Worm (Caenorhabditis elegans) whole organism, L4 larva: ENCODE results near the gene emre-1.
A peak's percentile ranks its signal among the peaks of the same experiment; 100 is the strongest.

Experiments used
- D1046.2 ChIP-seq: fragments of 200-800 bp; sonication (Bioruptor generic); IDR thresholded peaks from 2 replicates; pipeline ENCODE4 v1.3.6; 2022; ENCODE audit warnings: missing genetic modification characterization, missing compliant biosample characterization
- F10B5.3 ChIP-seq: sonication (generic microtip); optimal IDR thresholded peaks from 2 replicates; lab custom pipeline; 2016; ENCODE audit warnings: mild to moderate bottlenecking, missing genetic modification characterization, missing compliant biosample characterization
- F26F4.8 ChIP-seq: fragments of 200-800 bp; sonication (Bioruptor generic); conservative IDR thresholded peaks from 2 replicates; pipeline ENCODE4 v1.3.6; 2022; ENCODE audit warnings: missing genetic modification characterization, missing compliant biosample characterization
- F37D6.2 ChIP-seq: sonication (generic microtip); optimal IDR thresholded peaks from 2 replicates; lab custom pipeline; 2016; ENCODE audit warnings: mild to moderate bottlenecking, missing genetic modification characterization, missing compliant biosample characterization
- F49E8.2 ChIP-seq: sonication (generic microtip); optimal IDR thresholded peaks from 2 replicates; lab custom pipeline; 2016; ENCODE audit warnings: missing compliant biosample characterization, mild to moderate bottlenecking, missing genetic modification characterization, borderline replicate concordance
- Y48G9A.11 ChIP-seq: fragments of 200-800 bp; sonication (Bioruptor generic); IDR thresholded peaks from 2 replicates; pipeline ENCODE4 v1.3.6; 2022; ENCODE audit warnings: missing genetic modification reagents, missing genetic modification characterization, missing compliant biosample characterization
- ZK337.2 ChIP-seq: fragments of 200-800 bp; sonication (Bioruptor generic); IDR thresholded peaks from 2 replicates; pipeline ENCODE4 v1.3.6; 2022; ENCODE audit warnings: missing genetic modification reagents, missing genetic modification characterization, missing compliant biosample characterization
- ZK546.5 ChIP-seq, 2 experiments: sonication (generic microtip); optimal IDR thresholded peaks; 2 replicates each; lab custom pipeline; 2017; ENCODE audit warnings: missing biosample characterization in 2 of 2, missing genetic modification characterization in 2 of 2
- aha-1 ChIP-seq: fragments of 150-350 bp; peaks from one replicate; lab custom pipeline; 2014; ENCODE audit warnings: missing biosample characterization, missing genetic modification characterization
- ama-1 ChIP-seq: fragments of 150-350 bp; optimal IDR thresholded peaks from 2 replicates; lab custom pipeline; 2014; ENCODE audit warnings: inconsistent platforms, mixed read lengths
- arid-1 ChIP-seq: fragments of 200-800 bp; sonication (Bioruptor generic); conservative IDR thresholded peaks from 2 replicates; pipeline ENCODE4 v1.3.6; 2022; ENCODE audit warnings: missing genetic modification reagents, missing genetic modification characterization, missing compliant biosample characterization
- ceh-28 ChIP-seq: fragments of 150-350 bp; optimal IDR thresholded peaks from 2 replicates; lab custom pipeline; 2014; ENCODE audit warnings: missing biosample characterization, missing genetic modification reagents, missing genetic modification characterization
- ceh-32 ChIP-seq: sonication (generic microtip); optimal IDR thresholded peaks from 2 replicates; lab custom pipeline; 2016; ENCODE audit warnings: mild to moderate bottlenecking, missing genetic modification characterization, missing compliant biosample characterization; ENCODE audit not compliant: poor library complexity
- ceh-82 ChIP-seq: sonication (generic microtip); optimal IDR thresholded peaks from 2 replicates; lab custom pipeline; 2017; ENCODE audit warnings: missing biosample characterization, missing genetic modification characterization
- ces-1 ChIP-seq: fragments of 150-350 bp; sonication (generic microtip); optimal IDR thresholded peaks from 4 replicates; lab custom pipeline; 2014; ENCODE audit warnings: missing biosample characterization, missing genetic modification reagents, missing genetic modification characterization
- cey-2 ChIP-seq: sonication (generic microtip); optimal IDR thresholded peaks from 3 replicates; lab custom pipeline; 2017; ENCODE audit warnings: missing genetic modification characterization, mild to moderate bottlenecking, missing compliant biosample characterization, antibody characterized with exemption, borderline replicate concordance; ENCODE audit not compliant: insufficient read depth
- daf-16 ChIP-seq, 3 experiments: sonication (generic microtip); optimal IDR thresholded peaks; 2 replicates each; lab custom pipeline; 2016 to 2017; ENCODE audit warnings: missing genetic modification characterization in 3 of 3, missing genetic modification reagents in 3 of 3, mild to moderate bottlenecking in 2 of 3, missing compliant biosample characterization in 2 of 3, missing biosample characterization in 1 of 3, moderate library complexity in 1 of 3
- daf-19 ChIP-seq: fragments of 200-800 bp; sonication (Bioruptor generic); conservative IDR thresholded peaks from 2 replicates; pipeline ENCODE4 v1.3.6; 2022; ENCODE audit warnings: missing genetic modification characterization, missing compliant biosample characterization
- daf-8 ChIP-seq: fragments of 200-800 bp; sonication (Bioruptor generic); IDR thresholded peaks from 2 replicates; pipeline ENCODE4 v1.3.6; 2022; ENCODE audit warnings: missing genetic modification characterization, missing compliant biosample characterization
- dmd-6 ChIP-seq: fragments of 200-800 bp; sonication (Bioruptor generic); IDR thresholded peaks from 2 replicates; pipeline ENCODE4 v1.3.6; 2022; ENCODE audit warnings: missing genetic modification reagents, missing genetic modification characterization, missing compliant biosample characterization
- dmd-8 ChIP-seq: fragments of 200-800 bp; sonication (Bioruptor generic); IDR thresholded peaks from 2 replicates; pipeline ENCODE4 v1.3.6; 2022; ENCODE audit warnings: missing genetic modification characterization, missing compliant biosample characterization
- dmd-9 ChIP-seq: fragments of 200-800 bp; sonication (Bioruptor generic); IDR thresholded peaks from 2 replicates; pipeline ENCODE4 v1.3.6; 2022; ENCODE audit warnings: missing genetic modification reagents, missing genetic modification characterization, missing compliant biosample characterization
- duxl-1 ChIP-seq: sonication (generic microtip); optimal IDR thresholded peaks from 2 replicates; lab custom pipeline; 2016; ENCODE audit warnings: mild to moderate bottlenecking, missing genetic modification characterization, moderate library complexity, missing compliant biosample characterization; ENCODE audit not compliant: poor library complexity
- dve-1 ChIP-seq: sonication (generic microtip); optimal IDR thresholded peaks from 2 replicates; lab custom pipeline; 2017; ENCODE audit warnings: antibody characterized with exemption, mild to moderate bottlenecking, missing genetic modification characterization, missing compliant biosample characterization; ENCODE audit not compliant: insufficient read depth
- fkh-10 ChIP-seq: fragments of 150-350 bp; optimal IDR thresholded peaks from 2 replicates; lab custom pipeline; 2014; ENCODE audit warnings: missing biosample characterization, missing genetic modification reagents, missing genetic modification characterization
- fos-1 ChIP-seq: fragments of 150-350 bp; optimal IDR thresholded peaks from 2 replicates; lab custom pipeline; 2014; ENCODE audit warnings: missing biosample characterization, missing genetic modification characterization
- hlh-11 ChIP-seq: fragments of 200-800 bp; sonication (Bioruptor generic); optimal IDR thresholded peaks from 2 replicates; lab custom pipeline; 2018; ENCODE audit warnings: mild to moderate bottlenecking, missing genetic modification characterization, missing compliant biosample characterization
- lin-15B ChIP-seq: fragments of 150-350 bp; sonication (generic microtip); optimal IDR thresholded peaks from 3 replicates; lab custom pipeline; 2014; ENCODE audit warnings: missing biosample characterization, missing genetic modification characterization
- lin-38 ChIP-seq: fragments of 200-800 bp; sonication (Bioruptor generic); IDR thresholded peaks from 2 replicates; pipeline ENCODE4 v1.3.6; 2022; ENCODE audit warnings: missing genetic modification reagents, missing genetic modification characterization, missing compliant biosample characterization
- madf-9 ChIP-seq: fragments of 200-800 bp; sonication (Bioruptor generic); conservative IDR thresholded peaks from 2 replicates; pipeline ENCODE4 v1.3.6; 2022; ENCODE audit warnings: missing genetic modification reagents, missing genetic modification characterization, missing compliant biosample characterization
- mdl-1 ChIP-seq, 2 experiments: fragments of 150-350 bp in 1 of 2; sonication (generic microtip) in 1 of 2; optimal IDR thresholded peaks; 2 replicates each; lab custom pipeline; 2014 to 2017; ENCODE audit warnings: missing biosample characterization in 2 of 2, missing genetic modification characterization in 2 of 2
- mdt-29 ChIP-seq: fragments of 200-800 bp; sonication (Bioruptor generic); IDR thresholded peaks from 2 replicates; pipeline ENCODE4 v1.3.6; 2022; ENCODE audit warnings: missing genetic modification reagents, missing genetic modification characterization, missing compliant biosample characterization
- mxl-3 ChIP-seq: fragments of 200-800 bp; sonication (Bioruptor generic); optimal IDR thresholded peaks from 2 replicates; lab custom pipeline; 2018; ENCODE audit warnings: mild to moderate bottlenecking, missing genetic modification characterization, missing compliant biosample characterization
- nhr-10 ChIP-seq: fragments of 150-350 bp; optimal IDR thresholded peaks from 2 replicates; lab custom pipeline; 2014; ENCODE audit warnings: missing biosample characterization, missing genetic modification characterization
- nhr-102 ChIP-seq: sonication (generic microtip); optimal IDR thresholded peaks from 2 replicates; lab custom pipeline; 2016; ENCODE audit warnings: mild to moderate bottlenecking, missing genetic modification characterization, moderate library complexity, missing compliant biosample characterization
- nhr-11 ChIP-seq: fragments of 150-350 bp; optimal IDR thresholded peaks from 2 replicates; lab custom pipeline; 2014; ENCODE audit warnings: missing biosample characterization, missing genetic modification characterization
- nhr-111 ChIP-seq: fragments of 200-800 bp; sonication (Bioruptor generic); optimal IDR thresholded peaks from 2 replicates; lab custom pipeline; 2018; ENCODE audit warnings: mild to moderate bottlenecking, missing genetic modification characterization, missing compliant biosample characterization
- nhr-237 ChIP-seq: sonication (generic microtip); optimal IDR thresholded peaks from 2 replicates; lab custom pipeline; 2017; ENCODE audit warnings: missing biosample characterization, missing genetic modification characterization
- nhr-25 ChIP-seq: sonication (generic microtip); optimal IDR thresholded peaks from 2 replicates; lab custom pipeline; 2017; ENCODE audit warnings: missing genetic modification characterization, mild to moderate bottlenecking, missing compliant biosample characterization, antibody characterized with exemption, moderate library complexity, borderline replicate concordance; ENCODE audit not compliant: insufficient read depth
- nhr-28 ChIP-seq: fragments of 150-350 bp; optimal IDR thresholded peaks from 2 replicates; lab custom pipeline; 2014; ENCODE audit warnings: missing biosample characterization, missing genetic modification characterization
- nhr-41 ChIP-seq: fragments of 200-800 bp; sonication (Bioruptor generic); IDR thresholded peaks from 2 replicates; pipeline ENCODE4 v1.3.6; 2022; ENCODE audit warnings: missing genetic modification reagents, missing genetic modification characterization, missing compliant biosample characterization
- nhr-42 ChIP-seq: fragments of 200-800 bp; sonication (Bioruptor generic); IDR thresholded peaks from 2 replicates; pipeline ENCODE4 v1.3.6; 2022; ENCODE audit warnings: missing genetic modification characterization, missing compliant biosample characterization
- nhr-48 ChIP-seq: sonication (generic microtip); optimal IDR thresholded peaks from 2 replicates; lab custom pipeline; 2016; ENCODE audit warnings: mild to moderate bottlenecking, missing genetic modification characterization, missing compliant biosample characterization
- rbr-2 ChIP-seq: sonication (generic microtip); optimal IDR thresholded peaks from 2 replicates; lab custom pipeline; 2016; ENCODE audit warnings: missing genotype, missing genetic modification characterization, missing compliant biosample characterization
- saeg-2 ChIP-seq: fragments of 200-800 bp; sonication (Bioruptor generic); IDR thresholded peaks from 2 replicates; pipeline ENCODE4 v1.3.6; 2022; ENCODE audit warnings: missing genetic modification reagents, missing genetic modification characterization, missing compliant biosample characterization
- snpc-1.2 ChIP-seq: fragments of 200-800 bp; sonication (Bioruptor generic); IDR thresholded peaks from 2 replicates; pipeline ENCODE4 v1.3.6; 2022; ENCODE audit warnings: missing genetic modification reagents, missing genetic modification characterization, missing compliant biosample characterization
- spr-3 ChIP-seq: fragments of 200-800 bp; sonication (Bioruptor generic); optimal IDR thresholded peaks from 2 replicates; lab custom pipeline; 2018; ENCODE audit warnings: mild to moderate bottlenecking, missing genetic modification characterization, missing compliant biosample characterization
- tag-97 ChIP-seq: fragments of 200-800 bp; sonication (Bioruptor generic); IDR thresholded peaks from 2 replicates; pipeline ENCODE4 v1.3.6; 2022; ENCODE audit warnings: missing genetic modification characterization, missing compliant biosample characterization
- tra-1 ChIP-seq: fragments of 200-800 bp; sonication (Bioruptor generic); IDR thresholded peaks from 2 replicates; pipeline ENCODE4 v1.3.6; 2022; ENCODE audit warnings: missing genetic modification reagents, missing genetic modification characterization, missing compliant biosample characterization
- unc-39 ChIP-seq: sonication (generic microtip); optimal IDR thresholded peaks from 2 replicates; lab custom pipeline; 2017; ENCODE audit warnings: missing biosample characterization, missing genetic modification characterization
- zag-1 ChIP-seq: fragments of 150-350 bp; optimal IDR thresholded peaks from 2 replicates; lab custom pipeline; 2014; ENCODE audit warnings: missing biosample characterization, missing genetic modification characterization
- ztf-7 ChIP-seq: fragments of 150-350 bp; optimal IDR thresholded peaks from 2 replicates; lab custom pipeline; 2014; ENCODE audit warnings: missing biosample characterization, missing genetic modification characterization

The emre-1 gene

DNA sequence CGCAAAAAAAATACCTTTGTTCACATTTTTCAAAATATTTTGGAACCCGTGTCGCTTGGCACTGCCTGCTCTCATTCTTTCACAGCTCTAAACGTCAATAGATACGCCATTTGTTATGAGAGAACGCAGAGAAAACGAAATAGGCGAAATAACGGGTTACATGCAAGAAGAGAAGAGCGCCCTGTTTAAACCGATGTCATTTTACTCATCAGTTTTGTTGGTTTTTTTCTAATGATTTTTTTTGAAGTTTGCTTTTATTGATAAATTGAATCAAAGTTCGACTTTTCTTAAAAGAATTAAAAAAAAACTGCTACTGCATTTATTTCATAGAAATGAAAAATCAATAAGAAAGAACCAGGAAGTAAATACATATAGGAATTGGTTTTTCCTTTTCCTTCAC is 732 bp upstream of the emre-1 start (continued):
- peak; percentile 53 for TF ChIP-seq dve-1
- no peak for TF ChIP-seq ZK546.5 (tag; optimal IDR thresholded peaks at IDR 0.05; lab: Kevin White, UChicago)
- no peak for TF ChIP-seq F37D6.2 (tag; lab: Kevin White, UChicago)
- TF ChIP-seq rbr-2 (tag; lab: Kevin White, UChicago), result no peak
- no peak for TF ChIP-seq dmd-9 (GFP tag; lab: Robert Waterston, UW)
- TF ChIP-seq mdl-1 (tag; optimal IDR thresholded peaks at IDR 0.05; lab: Kevin White, UChicago), result no peak
- TF ChIP-seq mdt-29, result no peak
- TF ChIP-seq hlh-11, result peak; percentile 13
- no peak for TF ChIP-seq nhr-237 (tag; lab: Kevin White, UChicago)
- peak; percentile 55 for TF ChIP-seq nhr-25
- TF ChIP-seq nhr-102 (tag; lab: Kevin White, UChicago), result no peak
- TF ChIP-seq spr-3 (GFP tag; lab: Kevin White, UChicago), result no peak
- TF ChIP-seq nhr-41 (GFP tag; lab: Robert Waterston, UW), result no peak
- no peak for TF ChIP-seq ceh-82 (tag; lab: Kevin White, UChicago)
- TF ChIP-seq tag-97, result no peak
- peak; percentile 32 for TF ChIP-seq ztf-7 (tag; lab: Kevin White, UChicago)
- no peak for TF ChIP-seq ceh-32 (tag; lab: Kevin White, UChicago)
- TF ChIP-seq daf-8 (GFP tag; lab: Robert Waterston, UW), result no peak
- TF ChIP-seq F10B5.3 (tag; lab: Kevin White, UChicago), result no peak
- no peak for TF ChIP-seq unc-39 (tag; lab: Kevin White, UChicago)
- TF ChIP-seq dmd-6, result no peak
- no peak for TF ChIP-seq ceh-28 (tag; lab: Kevin White, UChicago)
- no peak for TF ChIP-seq mxl-3 (GFP tag; lab: Kevin White, UChicago)
- no peak for TF ChIP-seq D1046.2 (GFP tag; lab: Robert Waterston, UW)
- no peak for TF ChIP-seq lin-15B (tag; lab: Kevin White, UChicago)
- TF ChIP-seq tra-1, result no peak
- TF ChIP-seq nhr-11, result no peak
- no peak for TF ChIP-seq F49E8.2 (tag; lab: Kevin White, UChicago)
- TF ChIP-seq zag-1 (tag; lab: Kevin White, UChicago), result no peak
- TF ChIP-seq nhr-42, result no peak
- no peak for TF ChIP-seq duxl-1
- TF ChIP-seq ZK337.2 (GFP tag; lab: Robert Waterston, UW), result no peak
- TF ChIP-seq dmd-8, result no peak
- TF ChIP-seq nhr-48 (tag; lab: Kevin White, UChicago), result no peak
- no peak for TF ChIP-seq snpc-1.2 (GFP tag; lab: Robert Waterston, UW)
- TF ChIP-seq F26F4.8 (GFP tag; lab: Robert Waterston, UW), result no peak
- TF ChIP-seq cey-2 (tag; lab: Kevin White, UChicago), result no peak
- no peak for TF ChIP-seq fkh-10
- TF ChIP-seq madf-9, result no peak
- TF ChIP-seq arid-1, result no peak
- TF ChIP-seq Y48G9A.11 (GFP tag; lab: Robert Waterston, UW), result no peak
- TF ChIP-seq aha-1, result no peak
- TF ChIP-seq nhr-10 (tag; lab: Kevin White, UChicago), result no peak
- peak; percentile 76 for TF ChIP-seq ama-1 (lab: Kevin White, UChicago)
- TF ChIP-seq lin-38 (GFP tag; lab: Robert Waterston, UW), result peak; percentile 13; the same call in 1 of the 2 replicates
- no peak for TF ChIP-seq daf-19 (GFP tag; lab: Robert Waterston, UW)
- TF ChIP-seq fos-1, result no peak
- no peak for TF ChIP-seq nhr-111 (GFP tag; lab: Kevin White, UChicago)
- TF ChIP-seq ces-1 (GFP tag; lab: Kevin White, UChicago), result no peak
- TF ChIP-seq nhr-28 (tag; lab: Kevin White, UChicago), result no peak
- TF ChIP-seq saeg-2 (GFP tag; lab: Robert Waterston, UW), result no peak
- peak in 1 of 2 experiments; percentile 66 for TF ChIP-seq daf-16 (GFP tag; optimal IDR thresholded peaks at IDR 0.05; lab: Kevin White, UChicago)
- peak; percentile 38 for TF ChIP-seq daf-16 (tag; optimal IDR thresholded peaks at IDR 0.05; lab: Kevin White, UChicago)
